Fruit fly (Drosophila melanogaster): Measurements from ENCODE around the gene CG42371.

DNA sequence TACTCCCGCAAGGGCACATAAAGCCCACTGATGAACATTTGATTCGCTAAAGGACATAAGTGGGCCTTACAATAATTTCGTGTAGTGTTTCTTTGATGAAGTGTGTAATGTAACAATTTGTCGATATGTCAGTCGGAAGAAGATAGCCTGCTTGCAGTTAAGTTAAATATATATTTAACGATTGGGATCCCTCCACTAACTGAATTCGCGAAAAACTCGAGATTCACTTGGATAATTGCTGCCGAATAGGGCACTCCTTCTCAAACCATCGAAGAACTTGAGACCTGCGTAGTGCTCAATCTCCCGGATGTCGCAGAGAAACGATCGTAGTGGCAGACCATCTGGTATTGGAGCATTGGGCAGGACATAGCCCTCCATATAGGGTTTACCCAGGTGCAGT, 21.1 kb upstream of the CG42371 start, which contains the start of gene Tengl3:
- TF ChIP-seq psq (optimal IDR thresholded peaks at IDR 0.05) (no peak), Myc (optimal IDR thresholded peaks at IDR 0.05) (no peak), h (optimal IDR thresholded peaks at IDR 0.05) (no peak), ttk (optimal IDR thresholded peaks at IDR 0.05) (no peak), Sin3A (optimal IDR thresholded peaks at IDR 0.05) (no peak), insv (optimal IDR thresholded peaks at IDR 0.05) (no peak)

Measured in Kc167 (cell line).